Worm (Caenorhabditis elegans) whole organism, L1 larva: ENCODE data around the gene srp-1.

Experiments
- aha-1 ChIP-seq: fragments of 150-350 bp; optimal IDR thresholded peaks from 2 replicates; lab custom pipeline; 2014; ENCODE audit warnings: missing biosample characterization, missing genetic modification characterization
- ceh-63 ChIP-seq: fragments of 200-800 bp; sonication (Bioruptor generic); optimal IDR thresholded peaks from 2 replicates; lab custom pipeline; 2018; ENCODE audit warnings: mild to moderate bottlenecking, missing genetic modification characterization, missing compliant biosample characterization
- ceh-8 ChIP-seq: fragments of 200-800 bp; sonication (Bioruptor generic); optimal IDR thresholded peaks from 2 replicates; lab custom pipeline; 2018; ENCODE audit warnings: mild to moderate bottlenecking, missing genetic modification characterization, moderate library complexity, missing compliant biosample characterization
- ceh-90 ChIP-seq: sonication (generic microtip); optimal IDR thresholded peaks from 2 replicates; lab custom pipeline; 2016; ENCODE audit warnings: missing genetic modification characterization, missing compliant biosample characterization
- dpl-1 ChIP-seq, 3 experiments: fragments of 150-350 bp in 2 of 3; sonication (generic microtip) in 1 of 3; optimal IDR thresholded peaks; 2 replicates each; lab custom pipeline; 2014 to 2017; ENCODE audit warnings: missing biosample characterization in 3 of 3, missing genetic modification characterization in 3 of 3, missing genetic modification reagents in 3 of 3
- efl-1 ChIP-seq, 4 experiments: fragments of 150-350 bp; optimal IDR thresholded peaks in 3 of 4; peaks in 1 of 4; 1 replicate in 1 of 4; 2 replicates in 3 of 4; lab custom pipeline; 2014; ENCODE audit warnings: missing biosample characterization in 2 of 4, missing genetic modification characterization in 2 of 4, missing genetic modification reagents in 2 of 4
- egl-13 ChIP-seq: sonication (generic microtip); optimal IDR thresholded peaks from 2 replicates; lab custom pipeline; 2016; ENCODE audit warnings: missing genotype, missing genetic modification reagents, missing genetic modification characterization, missing compliant biosample characterization
- elt-3 ChIP-seq, 6 experiments: fragments of 150-350 bp in 1 of 6; sonication (generic microtip); optimal IDR thresholded peaks; 2 replicates each; lab custom pipeline; 2017 to 2018; ENCODE audit warnings: missing biosample characterization in 6 of 6, missing genetic modification characterization in 6 of 6, inconsistent platforms in 1 of 6
- fkh-8 ChIP-seq: sonication (generic microtip); optimal IDR thresholded peaks from 2 replicates; lab custom pipeline; 2016; ENCODE audit warnings: mild to moderate bottlenecking, missing genetic modification characterization, missing compliant biosample characterization
- irx-1 ChIP-seq: sonication (generic microtip); optimal IDR thresholded peaks from 2 replicates; lab custom pipeline; 2016; ENCODE audit warnings: missing genetic modification characterization, missing compliant biosample characterization
- isw-1 ChIP-seq: fragments of 200-800 bp; sonication (Bioruptor generic); IDR thresholded peaks from 2 replicates; pipeline ENCODE4 v1.3.6; 2022; ENCODE audit warnings: missing genetic modification characterization, missing compliant biosample characterization
- lin-14 ChIP-seq: fragments of 200-800 bp; sonication (Bioruptor generic); optimal IDR thresholded peaks from 2 replicates; lab custom pipeline; 2018; ENCODE audit warnings: mild to moderate bottlenecking, missing genetic modification characterization, moderate library complexity, missing compliant biosample characterization
- nhr-20 ChIP-seq: sonication (generic microtip); optimal IDR thresholded peaks from 2 replicates; lab custom pipeline; 2016; ENCODE audit warnings: mild to moderate bottlenecking, missing genetic modification characterization, missing compliant biosample characterization
- nhr-28 ChIP-seq: fragments of 150-350 bp; optimal IDR thresholded peaks from 2 replicates; lab custom pipeline; 2014; ENCODE audit warnings: missing biosample characterization, missing genetic modification characterization
- nhr-47 ChIP-seq: sonication (generic microtip); optimal IDR thresholded peaks from 2 replicates; lab custom pipeline; 2016; ENCODE audit warnings: mild to moderate bottlenecking, missing genetic modification characterization, moderate library complexity, missing compliant biosample characterization
- nhr-76 ChIP-seq: sonication (generic microtip); optimal IDR thresholded peaks from 2 replicates; lab custom pipeline; 2017; ENCODE audit warnings: missing biosample characterization, missing genetic modification characterization
- nhr-77 ChIP-seq: fragments of 150-350 bp; optimal IDR thresholded peaks from 2 replicates; lab custom pipeline; 2014; ENCODE audit warnings: missing biosample characterization, missing genetic modification characterization
- nhr-85 ChIP-seq: sonication (generic microtip); peaks from one replicate; lab custom pipeline; 2016; ENCODE audit warnings: missing genetic modification characterization, inconsistent platforms, missing compliant biosample characterization
- pag-3 ChIP-seq: sonication (generic microtip); optimal IDR thresholded peaks from 2 replicates; lab custom pipeline; 2017; ENCODE audit warnings: missing genetic modification characterization, mild to moderate bottlenecking, missing compliant biosample characterization, antibody characterized with exemption, borderline replicate concordance; ENCODE audit not compliant: insufficient read depth
- rnt-1 ChIP-seq: sonication (generic microtip); optimal IDR thresholded peaks from 2 replicates; lab custom pipeline; 2016; ENCODE audit warnings: mild to moderate bottlenecking, missing genetic modification characterization, moderate library complexity, missing compliant biosample characterization
- skn-1 ChIP-seq: fragments of 150-350 bp; optimal IDR thresholded peaks from 2 replicates; lab custom pipeline; 2014; ENCODE audit warnings: missing biosample characterization, missing genetic modification characterization
- snpc-4 ChIP-seq: fragments of 150-350 bp; optimal IDR thresholded peaks from 2 replicates; lab custom pipeline; 2014; ENCODE audit warnings: missing biosample characterization, missing genetic modification characterization
- snu-23 ChIP-seq: sonication (generic microtip); optimal IDR thresholded peaks from 2 replicates; lab custom pipeline; 2016; ENCODE audit warnings: missing genetic modification characterization, missing compliant biosample characterization
- swsn-7 ChIP-seq: sonication (generic microtip); optimal IDR thresholded peaks from 2 replicates; lab custom pipeline; 2016; ENCODE audit warnings: missing genetic modification characterization, missing compliant biosample characterization
- tlp-1 ChIP-seq: fragments of 150-350 bp; optimal IDR thresholded peaks from 2 replicates; lab custom pipeline; 2014; ENCODE audit warnings: missing biosample characterization, missing genetic modification characterization
- vab-15 ChIP-seq: sonication (generic microtip); optimal IDR thresholded peaks from 2 replicates; lab custom pipeline; 2017; ENCODE audit warnings: missing genotype, mild to moderate bottlenecking, missing genetic modification characterization, missing compliant biosample characterization
- xbp-1 ChIP-seq: sonication (generic microtip); optimal IDR thresholded peaks from 2 replicates; lab custom pipeline; 2016; ENCODE audit warnings: missing genetic modification characterization, missing compliant biosample characterization
- zag-1 ChIP-seq: fragments of 150-350 bp; optimal IDR thresholded peaks from 2 replicates; lab custom pipeline; 2014; ENCODE audit warnings: missing biosample characterization, missing genetic modification characterization
- ztf-11 ChIP-seq, 2 experiments: sonication (generic microtip); optimal IDR thresholded peaks; 2 replicates each; lab custom pipeline; 2016 to 2017; ENCODE audit warnings: missing genetic modification characterization in 2 of 2, missing biosample characterization in 1 of 2, missing compliant biosample characterization in 1 of 2
- ztf-4 ChIP-seq: fragments of 150-350 bp; optimal IDR thresholded peaks from 2 replicates; lab custom pipeline; 2014; ENCODE audit warnings: missing biosample characterization, missing genetic modification characterization

Gene srp-1

DNA sequence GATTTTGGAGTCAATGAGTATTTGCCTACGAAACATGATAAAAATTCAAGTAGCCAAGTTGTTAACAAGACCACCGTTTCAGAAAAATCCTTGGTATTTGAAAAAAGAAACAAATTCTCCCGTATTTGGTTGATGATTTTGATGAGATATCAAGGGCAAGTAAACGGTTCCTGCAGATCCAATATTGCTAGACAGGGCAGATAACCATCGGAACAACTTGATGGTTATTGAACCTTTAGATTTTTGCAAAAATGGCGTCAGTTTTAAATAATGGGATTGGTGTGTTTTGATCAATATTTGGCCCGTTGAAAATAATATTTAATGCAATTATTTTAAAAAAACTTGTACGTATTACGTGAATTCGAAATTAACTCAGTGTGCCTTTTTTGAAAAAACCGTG is 47.2 kb downstream of the srp-1 start:
- TF ChIP-seq nhr-77 (tag; lab: Kevin White, UChicago): no peak
- TF ChIP-seq snu-23 (GFP tag; lab: Kevin White, UChicago): no peak
- no peak for TF ChIP-seq ztf-4
- TF ChIP-seq elt-3 (tag; optimal IDR thresholded peaks at IDR 0.05; lab: Kevin White, UChicago): no peak
- no peak for TF ChIP-seq egl-13 (tag; lab: Kevin White, UChicago)
- no peak for TF ChIP-seq aha-1 (tag; lab: Kevin White, UChicago)
- TF ChIP-seq ceh-63 (GFP tag; lab: Kevin White, UChicago): no peak
- no peak for TF ChIP-seq dpl-1 (GFP tag; optimal IDR thresholded peaks at IDR 0.05; lab: Kevin White, UChicago)
- no peak for TF ChIP-seq vab-15 (tag; lab: Kevin White, UChicago)
- no peak for TF ChIP-seq ztf-11 (tag; optimal IDR thresholded peaks at IDR 0.05; lab: Kevin White, UChicago)
- peak; percentile 53 for TF ChIP-seq lin-14 (GFP tag; lab: Kevin White, UChicago)
- peak; percentile 51 for TF ChIP-seq nhr-85 (tag; lab: Kevin White, UChicago)
- TF ChIP-seq isw-1 (GFP tag; lab: Robert Waterston, UW): no peak
- TF ChIP-seq, all 84 proteins: peak for 2

DNA sequence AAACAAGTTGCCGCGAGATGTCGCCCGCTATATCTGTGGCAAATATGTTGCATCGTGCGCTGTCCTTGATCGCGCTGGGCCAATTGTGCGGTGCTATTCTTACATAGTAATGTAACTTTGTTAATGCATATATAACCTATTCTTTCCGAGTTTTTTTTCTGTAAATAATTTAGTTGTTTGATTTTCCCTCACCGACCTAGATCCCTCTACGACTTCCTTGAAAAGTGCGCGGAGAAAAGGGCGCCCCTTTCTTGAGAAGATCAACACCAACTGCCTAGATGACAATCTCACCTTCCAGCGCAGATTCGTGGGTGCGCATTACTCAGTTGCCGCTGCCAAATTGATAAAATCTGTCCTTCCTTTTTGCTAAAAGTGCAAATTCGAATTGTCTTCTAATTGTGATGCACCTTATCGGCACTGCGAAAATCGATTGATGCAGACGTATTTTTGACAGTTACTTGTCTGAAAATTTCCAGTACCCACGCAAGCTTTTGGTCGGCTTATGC is 48.5 kb downstream of the srp-1 start:
- TF ChIP-seq nhr-85 (tag; lab: Kevin White, UChicago): peak; percentile 89
- TF ChIP-seq nhr-20 (tag; lab: Kevin White, UChicago): no peak
- no peak for TF ChIP-seq swsn-7 (tag; lab: Kevin White, UChicago)
- TF ChIP-seq efl-1 (optimal IDR thresholded peaks at IDR 0.05; lab: Kevin White, UChicago): no peak
- TF ChIP-seq efl-1 (GFP tag; optimal IDR thresholded peaks at IDR 0.05 in 1 of 2; lab: Kevin White, UChicago): peak in 1 of 2 experiments; percentile 68
- peak; percentile 74 for TF ChIP-seq lin-14 (GFP tag; lab: Kevin White, UChicago)
- peak; percentile 36 for TF ChIP-seq rnt-1 (tag; lab: Kevin White, UChicago)

DNA sequence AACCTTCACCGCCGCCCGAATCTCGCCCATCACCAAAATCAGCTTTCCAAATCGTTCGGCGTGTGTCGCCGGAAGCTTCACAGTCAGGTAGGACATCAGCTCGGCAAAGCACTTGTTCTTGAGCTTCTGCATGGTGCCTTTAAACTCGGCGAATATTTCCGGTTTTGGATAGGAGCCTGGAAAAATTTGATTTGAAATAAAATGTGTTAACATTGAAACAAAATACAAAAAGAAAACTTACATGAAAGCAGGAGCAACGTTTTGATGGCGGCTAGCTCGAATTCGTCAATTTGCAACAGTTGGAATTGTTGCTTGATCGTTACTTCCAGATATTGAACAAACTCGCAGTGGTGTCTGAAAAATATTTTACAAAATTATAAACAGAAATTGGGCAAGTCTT is 49.6 kb downstream of the srp-1 start:
- TF ChIP-seq nhr-76 (no peak), irx-1 (tag; lab: Kevin White, UChicago) (no peak), swsn-7 (tag; lab: Kevin White, UChicago) (no peak), xbp-1 (tag; lab: Kevin White, UChicago) (no peak), tlp-1 (no peak), nhr-47 (tag; lab: Kevin White, UChicago) (no peak), ceh-8 (GFP tag; lab: Kevin White, UChicago) (no peak), nhr-28 (tag; lab: Kevin White, UChicago) (no peak), zag-1 (tag; lab: Kevin White, UChicago) (no peak), isw-1 (GFP tag; lab: Robert Waterston, UW) (no peak), pag-3 (tag; lab: Kevin White, UChicago) (no peak), skn-1 (tag; lab: Kevin White, UChicago) (no peak), snpc-4 (tag; lab: Kevin White, UChicago) (no peak), efl-1 (optimal IDR thresholded peaks at IDR 0.05; lab: Kevin White, UChicago) (no peak), efl-1 (GFP tag; optimal IDR thresholded peaks at IDR 0.05 in 1 of 2; lab: Kevin White, UChicago) (no peak)

DNA sequence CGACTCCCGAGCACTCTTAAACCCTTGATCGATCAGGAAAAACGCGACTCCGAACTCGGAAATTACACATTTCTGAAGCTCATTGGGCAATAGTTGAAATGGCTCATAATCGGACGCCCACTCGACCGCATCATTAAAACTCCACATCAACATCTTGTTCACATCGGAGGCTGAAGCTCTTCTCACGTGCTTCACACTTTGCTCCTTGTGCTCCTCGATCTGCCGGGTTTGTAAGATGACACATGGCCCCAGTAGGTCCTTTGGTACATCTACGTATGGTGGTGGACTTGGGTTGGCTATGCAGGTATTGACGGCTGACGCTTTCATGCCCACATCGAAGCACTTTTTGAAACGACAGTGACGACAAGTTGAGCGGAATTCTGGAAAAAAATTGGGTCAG is 50.4 kb downstream of the srp-1 start:
- no peak for TF ChIP-seq dpl-1 (GFP tag; optimal IDR thresholded peaks at IDR 0.05; lab: Kevin White, UChicago)
- no peak for TF ChIP-seq vab-15 (tag; lab: Kevin White, UChicago)

DNA sequence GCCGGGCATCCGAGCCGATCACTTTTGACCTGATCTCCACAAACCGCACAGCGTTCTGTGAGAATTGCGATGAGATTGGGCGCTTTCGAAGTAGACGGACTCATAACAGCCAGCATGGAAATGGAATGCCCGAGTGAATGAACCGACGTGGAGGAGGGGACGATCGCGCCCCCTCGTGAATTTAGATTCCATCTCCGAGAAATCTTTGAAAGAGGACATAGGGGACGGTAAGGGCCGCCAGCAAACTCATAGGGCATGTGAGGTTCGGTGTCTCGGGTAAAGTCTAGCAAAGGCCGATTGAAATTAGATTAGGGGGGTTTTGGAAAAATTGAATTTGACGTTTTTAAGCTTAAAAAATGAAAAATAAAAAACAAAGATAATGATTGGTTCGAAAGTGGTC is 51.4 kb downstream of the srp-1 start, which contains the start of gene nhr-270:
Gene nhr-270 (minus strand): TSS at position 257 of the 400 bp plus-strand sequence.
- TF ChIP-seq ceh-90 (tag; lab: Kevin White, UChicago): no peak
- TF ChIP-seq tlp-1: no peak
- peak; percentile 41 for TF ChIP-seq nhr-85 (tag; lab: Kevin White, UChicago)
- no peak for TF ChIP-seq fkh-8 (tag; lab: Kevin White, UChicago)
- peak; percentile 32 for TF ChIP-seq lin-14 (GFP tag; lab: Kevin White, UChicago)
- no peak for TF ChIP-seq snpc-4 (tag; lab: Kevin White, UChicago)
